Worm (Caenorhabditis elegans) whole organism, L4/young adult: ENCODE results near the gene dim-1.

ENCODE experiments used
- W03F9.2 ChIP-seq: fragments of 150-350 bp; optimal IDR thresholded peaks from 2 replicates; lab custom pipeline; 2014; ENCODE audit warnings: missing biosample characterization, missing genetic modification characterization
- dao-5 ChIP-seq: sonication (generic microtip); optimal IDR thresholded peaks from 2 replicates; lab custom pipeline; 2016; ENCODE audit warnings: missing genotype, missing genetic modification characterization, moderate library complexity, missing compliant biosample characterization
- him-1 ChIP-seq: sonication (generic microtip); optimal IDR thresholded peaks from 2 replicates; lab custom pipeline; 2016; ENCODE audit warnings: missing genotype, missing genetic modification reagents, missing genetic modification characterization, missing compliant biosample characterization

- TF ChIP-seq him-1 (tag; lab: Kevin White, UChicago), result no peak
- no peak for TF ChIP-seq dao-5 (tag; lab: Kevin White, UChicago)
- no peak for TF ChIP-seq W03F9.2
Observed at ce11 chrX:8054478-8054877, 3.5 kb downstream of the dim-1 start.
